Fruit fly (Drosophila melanogaster): Measurements from ENCODE around the gene CG31465.

CG31465 gene

DNA sequence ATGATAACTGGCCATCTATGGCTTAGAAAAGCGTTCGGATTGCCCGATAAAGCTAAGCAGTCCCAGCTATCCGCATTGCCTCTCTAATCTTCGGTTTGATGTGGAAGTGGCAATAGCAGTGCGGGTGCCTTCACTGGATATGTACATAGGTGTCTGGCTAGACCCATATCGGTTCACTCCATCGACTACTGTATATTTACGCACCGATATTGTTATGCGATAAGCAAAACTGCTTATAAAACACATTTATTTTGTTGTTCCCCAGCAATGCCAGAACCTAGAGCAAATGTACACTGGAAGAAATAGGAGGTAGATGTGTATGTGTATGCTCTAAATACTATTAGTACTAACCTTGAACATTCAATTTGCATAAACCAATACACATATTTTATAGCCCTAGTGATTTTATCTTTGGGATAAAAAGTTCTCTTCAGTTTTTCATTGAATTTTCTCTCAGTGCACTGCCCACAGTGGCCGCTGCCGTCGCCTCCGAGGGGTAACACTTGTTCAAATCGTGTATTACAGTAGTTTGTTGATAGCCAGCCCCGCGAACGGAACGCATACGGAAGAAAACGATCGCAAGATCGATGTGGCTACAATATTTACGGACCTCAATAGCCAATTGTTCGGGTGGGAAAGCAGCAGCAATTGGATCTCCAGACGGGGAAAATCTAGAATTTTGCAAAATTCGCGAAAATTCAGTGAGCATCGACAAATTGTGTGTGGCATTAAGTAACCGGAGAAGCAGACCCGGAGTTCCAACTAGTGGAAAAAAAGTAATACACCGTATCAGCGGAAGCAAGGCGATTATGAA, 10.2 kb upstream of the CG31465 start, which contains the start of gene CG31431 (continued):
- TF ChIP-seq hbn (GFP tag; IDR thresholded peaks at IDR 0.05; ENCODE audit: partially characterized antibody) (no peak), B-H2 (GFP tag; optimal IDR thresholded peaks at IDR 0.05) (peak; percentile 94), az2 (GFP tag; optimal IDR thresholded peaks at IDR 0.05) (peak; percentile 97), dimm (GFP tag; IDR thresholded peaks at IDR 0.05) (peak; percentile 86), Spps (tag; optimal IDR thresholded peaks at IDR 0.05) (peak; percentile 90), Sry-β (GFP tag; optimal IDR thresholded peaks at IDR 0.05) (peak; percentile 57), Scr (GFP tag; IDR thresholded peaks at IDR 0.05; ENCODE audit: partially characterized antibody) (no peak), CG12071 (GFP tag; optimal IDR thresholded peaks at IDR 0.05) (peak; percentile 97), CG11504 (tag; optimal IDR thresholded peaks at IDR 0.05) (peak; percentile 96), dmrt11E (tag; optimal IDR thresholded peaks at IDR 0.05) (peak; percentile 94), Atf-2 (GFP tag; optimal IDR thresholded peaks at IDR 0.05) (peak; percentile 96), Tbp (GFP tag; optimal IDR thresholded peaks at IDR 0.05) (no peak), Abd-B (GFP tag; optimal IDR thresholded peaks at IDR 0.05) (peak; percentile 93), pho (GFP tag; optimal IDR thresholded peaks at IDR 0.05) (peak; percentile 97), Myb (GFP tag; optimal IDR thresholded peaks at IDR 0.05) (peak; percentile 90), ap (GFP tag; IDR thresholded peaks at IDR 0.05) (peak; percentile 94), ci (GFP tag; IDR thresholded peaks at IDR 0.05) (peak; percentile 98), trem (tag; optimal IDR thresholded peaks at IDR 0.05) (peak; percentile 92), unc-4 (GFP tag; IDR thresholded peaks at IDR 0.05; ENCODE audit: partially characterized antibody) (no peak), HmgZ (tag; optimal IDR thresholded peaks at IDR 0.05) (peak; percentile 98), Antp (GFP tag; optimal IDR thresholded peaks at IDR 0.05) (peak; percentile 98), Hr39 (optimal IDR thresholded peaks at IDR 0.05) (no peak), CG5245 (GFP tag; optimal IDR thresholded peaks at IDR 0.05) (peak; percentile 96), Six4 (GFP tag; optimal IDR thresholded peaks at IDR 0.05) (peak; percentile 96), CG7963 (GFP tag; IDR thresholded peaks at IDR 0.05; ENCODE audit: partially characterized antibody) (no peak), CG12391 (tag; optimal IDR thresholded peaks at IDR 0.05) (peak; percentile 97), CG4282 (GFP tag; optimal IDR thresholded peaks at IDR 0.05) (peak; percentile 92), ftz-f1 (GFP tag; optimal IDR thresholded peaks at IDR 0.05) (peak; percentile 83), br (optimal IDR thresholded peaks at IDR 0.05) (no peak), Taf1 (GFP tag; IDR thresholded peaks at IDR 0.05) (peak; percentile 97), CG2678 (tag; optimal IDR thresholded peaks at IDR 0.05) (peak; percentile 98), CG14860 (GFP tag; IDR thresholded peaks at IDR 0.05; ENCODE audit: partially characterized antibody) (no peak), lbe (GFP tag; optimal IDR thresholded peaks at IDR 0.05) (peak; percentile 58), chinmo (GFP tag; IDR thresholded peaks at IDR 0.05; ENCODE audit: partially characterized antibody) (0 out of 4 replicates have a peak, but pooled peaks have one; percentile 17), fd102C (GFP tag; optimal IDR thresholded peaks at IDR 0.05) (peak; percentile 75), jigr1 (GFP tag; IDR thresholded peaks at IDR 0.05) (peak; percentile 84), CrebB (tag; optimal IDR thresholded peaks at IDR 0.05) (peak; percentile 97), CG17829 (tag; optimal IDR thresholded peaks at IDR 0.05) (peak; percentile 98), gem (tag; optimal IDR thresholded peaks at IDR 0.05) (peak; percentile 98), Meics (GFP tag; optimal IDR thresholded peaks at IDR 0.05) (peak; percentile 98), seq (GFP tag; IDR thresholded peaks at IDR 0.05) (peak; percentile 94), CTCF (GFP tag; optimal IDR thresholded peaks at IDR 0.05) (peak; percentile 58), gsb (GFP tag; IDR thresholded peaks at IDR 0.05) (peak; percentile 97), CG3163 (GFP tag; optimal IDR thresholded peaks at IDR 0.05) (peak; percentile 88), salm (tag; optimal IDR thresholded peaks at IDR 0.05) (peak; percentile 92), jumu (GFP tag; optimal IDR thresholded peaks at IDR 0.05) (peak; percentile 97), Doc3 (GFP tag; IDR thresholded peaks at IDR 0.05; ENCODE audit: partially characterized antibody) (no peak), MTF-1 (GFP tag; optimal IDR thresholded peaks at IDR 0.05; ENCODE audit: borderline replicate concordance) (peak; percentile 93), CG17385 (GFP tag; optimal IDR thresholded peaks at IDR 0.05) (peak; percentile 96), CG10543 (GFP tag; optimal IDR thresholded peaks at IDR 0.05) (peak; percentile 97)
